Worm (Caenorhabditis elegans) whole organism, young adult: ENCODE results near the gene magu-4.

Experiments used
- F23B12.7 ChIP-seq: sonication (generic microtip); optimal IDR thresholded peaks from 2 replicates; lab custom pipeline; 2017; ENCODE audit warnings: missing genetic modification characterization, mild to moderate bottlenecking, missing compliant biosample characterization, antibody characterized with exemption, moderate library complexity; ENCODE audit not compliant: insufficient read depth
- F39B2.1 ChIP-seq: fragments of 200-800 bp; sonication (Bioruptor generic); IDR thresholded peaks from 2 replicates; pipeline ENCODE4 v1.3.6; 2022; ENCODE audit warnings: missing genetic modification reagents, missing genetic modification characterization, missing compliant biosample characterization
- F49E8.2 ChIP-seq: sonication (generic microtip); optimal IDR thresholded peaks from 3 replicates; lab custom pipeline; 2017; ENCODE audit warnings: missing genetic modification characterization, mild to moderate bottlenecking, missing compliant biosample characterization, antibody characterized with exemption, moderate library complexity; ENCODE audit not compliant: insufficient read depth
- F57C9.4 ChIP-seq: sonication (generic microtip); optimal IDR thresholded peaks from 2 replicates; lab custom pipeline; 2017; ENCODE audit warnings: mild to moderate bottlenecking, missing genetic modification characterization, missing compliant biosample characterization
- aptf-2 ChIP-seq: fragments of 200-800 bp; sonication (Bioruptor generic); conservative IDR thresholded peaks from 2 replicates; pipeline ENCODE4 v1.3.6; 2022; ENCODE audit warnings: missing genetic modification reagents, missing genetic modification characterization, missing compliant biosample characterization
- ccch-3 ChIP-seq: fragments of 200-800 bp; sonication (Bioruptor generic); optimal IDR thresholded peaks from 2 replicates; lab custom pipeline; 2018; ENCODE audit warnings: mild to moderate bottlenecking, missing genetic modification characterization, missing compliant biosample characterization
- cebp-1 ChIP-seq, 2 experiments: fragments of 200-800 bp in 1 of 2; sonication (Bioruptor generic) in 1 of 2; sonication (generic microtip) in 1 of 2; IDR thresholded peaks in 1 of 2; optimal IDR thresholded peaks in 1 of 2; 2 replicates each; pipeline versions ENCODE4 v1.3.6 to Lab custom; 2017 to 2022; ENCODE audit warnings: missing compliant biosample characterization in 2 of 2, missing genetic modification characterization in 2 of 2, mild to moderate bottlenecking in 1 of 2, missing genetic modification reagents in 1 of 2, moderate library complexity in 1 of 2
- ceh-100 ChIP-seq: fragments of 200-800 bp; sonication (Bioruptor generic); IDR thresholded peaks from 2 replicates; pipeline ENCODE4 v1.3.6; 2022; ENCODE audit warnings: missing genetic modification reagents, missing genetic modification characterization, missing compliant biosample characterization
- ceh-40 ChIP-seq: fragments of 200-800 bp; sonication (Bioruptor generic); IDR thresholded peaks from 2 replicates; pipeline ENCODE4 v1.3.6; 2022; ENCODE audit warnings: missing genetic modification characterization, missing compliant biosample characterization
- ceh-58 ChIP-seq: fragments of 200-800 bp; sonication (Bioruptor generic); IDR thresholded peaks from 2 replicates; pipeline ENCODE4 v1.3.6; 2022; ENCODE audit warnings: missing genetic modification characterization, missing compliant biosample characterization
- ceh-79 ChIP-seq: sonication (generic microtip); optimal IDR thresholded peaks from 2 replicates; lab custom pipeline; 2017; ENCODE audit warnings: mild to moderate bottlenecking, missing genetic modification characterization, missing compliant biosample characterization
- chd-7 ChIP-seq: sonication (generic microtip); optimal IDR thresholded peaks from 2 replicates; lab custom pipeline; 2016; ENCODE audit warnings: mild to moderate bottlenecking, missing genetic modification characterization, moderate library complexity, missing compliant biosample characterization
- dox-1 ChIP-seq: fragments of 200-800 bp; sonication (Bioruptor generic); IDR thresholded peaks from 2 replicates; pipeline ENCODE4 v1.3.6; 2022; ENCODE audit warnings: missing genetic modification reagents, missing genetic modification characterization, missing compliant biosample characterization
- dpl-1 ChIP-seq: fragments of 150-350 bp; optimal IDR thresholded peaks from 2 replicates; lab custom pipeline; 2014; ENCODE audit warnings: missing biosample characterization, missing genetic modification reagents, missing genetic modification characterization
- efl-1 ChIP-seq: fragments of 150-350 bp; optimal IDR thresholded peaks from 2 replicates; lab custom pipeline; 2014; ENCODE audit warnings: missing biosample characterization, missing genetic modification reagents, missing genetic modification characterization
- egl-18 ChIP-seq: fragments of 200-800 bp; sonication (Bioruptor generic); IDR thresholded peaks from 2 replicates; pipeline ENCODE4 v1.3.6; 2022; ENCODE audit warnings: missing genetic modification reagents, missing genetic modification characterization, missing compliant biosample characterization
- hlh-26 ChIP-seq: fragments of 200-800 bp; sonication (Bioruptor generic); conservative IDR thresholded peaks from 2 replicates; pipeline ENCODE4 v1.3.6; 2022; ENCODE audit warnings: missing genetic modification reagents, missing genetic modification characterization, missing compliant biosample characterization
- let-526 ChIP-seq: fragments of 200-800 bp; sonication (Bioruptor generic); IDR thresholded peaks from 2 replicates; pipeline ENCODE4 v1.3.6; 2022; ENCODE audit warnings: missing genetic modification reagents, missing genetic modification characterization, missing compliant biosample characterization
- lin-26 ChIP-seq: fragments of 200-800 bp; sonication (Bioruptor generic); IDR thresholded peaks from 2 replicates; pipeline ENCODE4 v1.3.6; 2022; ENCODE audit warnings: missing genetic modification reagents, missing genetic modification characterization, missing compliant biosample characterization
- lin-54 ChIP-seq: fragments of 200-800 bp; sonication (Bioruptor generic); optimal IDR thresholded peaks from 2 replicates; lab custom pipeline; 2018; ENCODE audit warnings: mild to moderate bottlenecking, missing genetic modification characterization, missing compliant biosample characterization
- madf-10 ChIP-seq: sonication (generic microtip); optimal IDR thresholded peaks from 2 replicates; lab custom pipeline; 2016; ENCODE audit warnings: mild to moderate bottlenecking, missing genetic modification characterization, missing compliant biosample characterization
- mel-28 ChIP-seq: sonication (generic microtip); optimal IDR thresholded peaks from 2 replicates; lab custom pipeline; 2016; ENCODE audit warnings: borderline replicate concordance, mild to moderate bottlenecking, missing genetic modification characterization, missing compliant biosample characterization
- nhr-90 ChIP-seq: sonication (generic microtip); optimal IDR thresholded peaks from 2 replicates; lab custom pipeline; 2016; ENCODE audit warnings: missing genotype, mild to moderate bottlenecking, missing genetic modification characterization, missing compliant biosample characterization
- pha-4 ChIP-seq: fragments of 150-350 bp; sonication (generic microtip); optimal IDR thresholded peaks from 2 replicates; lab custom pipeline; 2014; ENCODE audit warnings: missing biosample characterization, missing genetic modification reagents, missing genetic modification characterization
- sdz-38 ChIP-seq: sonication (generic microtip); optimal IDR thresholded peaks from 2 replicates; lab custom pipeline; 2016; ENCODE audit warnings: missing genotype, missing genetic modification characterization, missing compliant biosample characterization
- snpc-4 ChIP-seq, 5 experiments: fragments of 150-350 bp in 1 of 5; sonication (generic microtip) in 4 of 5; optimal IDR thresholded peaks; 2 replicates each; lab custom pipeline; 2014 to 2018; ENCODE audit warnings: missing genetic modification characterization in 5 of 5, missing biosample characterization in 3 of 5, antibody characterized with exemption in 2 of 5, mild to moderate bottlenecking in 2 of 5, missing compliant biosample characterization in 2 of 5, missing genotype in 2 of 5, moderate library complexity in 2 of 5, missing genetic modification reagents in 1 of 5
- somi-1 ChIP-seq: fragments of 200-800 bp; sonication (Bioruptor generic); optimal IDR thresholded peaks from 2 replicates; lab custom pipeline; 2018; ENCODE audit warnings: mild to moderate bottlenecking, missing genetic modification characterization, missing compliant biosample characterization
- sptf-2 ChIP-seq: fragments of 200-800 bp; sonication (Bioruptor generic); optimal IDR thresholded peaks from 2 replicates; lab custom pipeline; 2018; ENCODE audit warnings: mild to moderate bottlenecking, missing genetic modification characterization, missing compliant biosample characterization
- tbp1 ChIP-seq: fragments of 200-800 bp; sonication (Bioruptor generic); optimal IDR thresholded peaks from 2 replicates; lab custom pipeline; 2018; ENCODE audit warnings: mild to moderate bottlenecking, missing genetic modification characterization, missing compliant biosample characterization
- tbx-9 ChIP-seq: sonication (generic microtip); optimal IDR thresholded peaks from 2 replicates; lab custom pipeline; 2016; ENCODE audit warnings: borderline replicate concordance, missing genetic modification characterization, inconsistent platforms, missing compliant biosample characterization
- tlf-1 ChIP-seq: fragments of 200-800 bp; sonication (Bioruptor generic); optimal IDR thresholded peaks from 2 replicates; lab custom pipeline; 2018; ENCODE audit warnings: mild to moderate bottlenecking, missing genetic modification characterization, missing compliant biosample characterization
- unc-130 ChIP-seq: sonication (generic microtip); optimal IDR thresholded peaks from 2 replicates; lab custom pipeline; 2016; ENCODE audit warnings: missing genetic modification reagents, missing genetic modification characterization, missing compliant biosample characterization
- unc-62 ChIP-seq: fragments of 150-350 bp; optimal IDR thresholded peaks from 2 replicates; lab custom pipeline; 2014; ENCODE audit warnings: missing biosample characterization, missing genetic modification reagents, missing genetic modification characterization
- ztf-26 ChIP-seq: sonication (generic microtip); optimal IDR thresholded peaks from 2 replicates; lab custom pipeline; 2017; ENCODE audit warnings: missing genetic modification characterization, missing compliant biosample characterization
- ztf-3 ChIP-seq: fragments of 200-800 bp; sonication (Bioruptor generic); optimal IDR thresholded peaks from 2 replicates; lab custom pipeline; 2018; ENCODE audit warnings: mild to moderate bottlenecking, missing genetic modification characterization, missing compliant biosample characterization

magu-4 gene

DNA sequence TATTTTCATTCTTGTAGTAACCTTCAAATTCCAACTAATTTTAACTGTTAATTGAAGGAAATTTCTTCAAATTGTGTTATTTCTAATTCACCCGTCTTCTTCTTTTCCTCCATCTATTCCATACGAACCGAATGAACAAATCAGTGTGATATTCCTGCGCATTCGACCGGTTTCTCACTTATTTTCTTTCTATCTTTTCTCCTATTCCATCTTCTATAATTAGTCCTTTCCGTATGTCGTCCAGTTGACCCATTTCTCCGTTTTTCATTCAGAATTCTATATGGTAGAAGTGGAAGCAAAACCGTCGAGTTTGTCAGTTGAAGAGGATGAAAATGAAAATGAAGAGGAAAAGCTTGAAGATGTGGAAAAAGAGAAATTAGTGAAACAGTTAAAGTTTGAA is at the start of gene magu-4:
Gene magu-4 (plus strand): TSS at position 218 of the 400 bp plus-strand sequence.
- TF ChIP-seq F49E8.2: no peak
- TF ChIP-seq tlf-1 (GFP tag; lab: Kevin White, UChicago): no peak
- TF ChIP-seq ceh-40 (GFP tag; lab: Robert Waterston, UW): no peak
- TF ChIP-seq dpl-1 (GFP tag; lab: Kevin White, UChicago): no peak
- TF ChIP-seq tbp1 (GFP tag; lab: Kevin White, UChicago): no peak
- no peak for TF ChIP-seq lin-54
- no peak for TF ChIP-seq sptf-2 (GFP tag; lab: Kevin White, UChicago)
- no peak for TF ChIP-seq pha-4 (tag; lab: Kevin White, UChicago)
- TF ChIP-seq, all 124 proteins: peak for 0

DNA sequence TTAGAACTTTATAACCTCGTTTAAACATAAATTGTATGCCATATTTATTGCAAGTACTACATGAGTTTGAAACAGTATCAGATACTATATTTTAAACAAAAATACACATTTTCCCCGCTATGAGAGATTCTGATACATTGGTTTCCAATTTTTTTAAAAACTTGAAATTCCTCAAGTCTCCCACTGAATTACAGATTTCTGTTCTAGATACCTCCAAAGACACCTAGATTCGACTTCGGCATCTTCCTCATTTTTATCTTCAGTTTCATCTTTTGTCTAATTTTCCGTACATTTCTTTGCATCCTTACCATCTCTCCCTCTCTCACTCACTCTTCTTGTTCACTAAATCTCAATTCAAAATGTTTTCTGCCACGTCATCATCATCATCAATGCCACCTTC is 45.6 kb upstream of the magu-4 start, which contains the start of gene T13H10.2:
Gene T13H10.2 (plus strand): TSS at position 301 of the 400 bp plus-strand sequence.
- TF ChIP-seq dox-1 (GFP tag; lab: Robert Waterston, UW): no peak
- no peak for TF ChIP-seq cebp-1 (GFP tag; IDR thresholded peaks at IDR 0.05; lab: Robert Waterston, UW)
- no peak for TF ChIP-seq cebp-1 (tag; optimal IDR thresholded peaks at IDR 0.05; lab: Kevin White, UChicago)
- no peak for TF ChIP-seq efl-1 (GFP tag; lab: Kevin White, UChicago)

DNA sequence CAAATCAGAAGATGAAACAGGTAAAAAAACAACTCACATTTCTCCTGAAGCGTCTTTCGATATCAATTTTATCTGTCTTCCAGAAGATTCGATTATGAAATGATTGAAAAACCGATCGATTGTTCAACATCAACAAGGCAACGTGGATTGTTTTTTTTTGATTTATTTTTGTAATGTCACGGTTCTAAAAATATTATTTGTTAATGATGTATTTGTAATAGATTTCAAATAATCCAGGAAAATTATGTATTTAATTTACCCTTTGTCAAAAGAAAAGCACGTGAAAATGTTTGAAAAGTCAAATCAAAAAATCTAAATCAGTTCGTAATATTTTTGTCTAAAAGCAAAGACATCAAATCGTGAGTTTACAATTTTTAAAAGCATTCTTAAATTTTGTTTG is 40.5 kb upstream of the magu-4 start, which contains the start of the genes kin-5 and C47E12.11:
Gene kin-5 (minus strand): TSS at position 101 of the 400 bp plus-strand sequence.
Gene C47E12.11 (plus strand): TSS at position 320 of the 400 bp plus-strand sequence.
- TF ChIP-seq ceh-100: no peak
- TF ChIP-seq tbx-9 (tag; lab: Kevin White, UChicago): no peak
- TF ChIP-seq ztf-3 (GFP tag; lab: Kevin White, UChicago): no peak
- TF ChIP-seq F23B12.7 (tag; lab: Kevin White, UChicago): no peak
- TF ChIP-seq ceh-58 (GFP tag; lab: Robert Waterston, UW): no peak

DNA sequence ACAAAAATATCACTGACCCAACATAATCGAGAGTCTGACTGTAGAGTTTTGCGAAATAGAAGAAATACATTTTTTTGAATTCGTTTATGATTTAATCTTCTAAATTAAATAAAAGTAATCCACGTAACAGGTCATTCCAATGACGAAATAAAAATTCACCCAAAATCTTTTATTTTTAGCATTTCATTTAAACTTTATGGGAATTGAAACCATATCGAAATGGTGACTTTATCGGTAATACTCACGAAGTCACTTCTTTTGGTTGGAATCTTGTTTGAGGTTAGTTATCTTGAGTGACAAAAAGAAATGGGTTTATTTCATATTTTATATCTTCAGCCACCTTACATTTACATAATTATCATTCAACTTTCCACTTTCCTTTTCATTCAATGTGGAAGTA is 36.9 kb upstream of the magu-4 start, which contains the start of the genes C47E12.12 and C47E12.10:
Gene C47E12.12 (minus strand): TSS at position 101 of the 400 bp plus-strand sequence.
Gene C47E12.10 (plus strand): TSS at position 172 of the 400 bp plus-strand sequence.
- TF ChIP-seq snpc-4 (GFP tag; optimal IDR thresholded peaks at IDR 0.05; lab: Kevin White, UChicago): no peak
- no peak for TF ChIP-seq snpc-4 (tag; optimal IDR thresholded peaks at IDR 0.05; lab: Kevin White, UChicago)
- TF ChIP-seq egl-18 (GFP tag; lab: Robert Waterston, UW): no peak
- TF ChIP-seq let-526 (GFP tag; lab: Robert Waterston, UW): no peak
- no peak for TF ChIP-seq aptf-2 (GFP tag; lab: Robert Waterston, UW)
- TF ChIP-seq madf-10 (tag; lab: Kevin White, UChicago): no peak
- TF ChIP-seq ztf-3 (GFP tag; lab: Kevin White, UChicago): no peak
- no peak for TF ChIP-seq nhr-90 (tag; lab: Kevin White, UChicago)
- TF ChIP-seq F39B2.1: no peak
- no peak for TF ChIP-seq unc-130 (GFP tag; lab: Kevin White, UChicago)
- no peak for TF ChIP-seq sdz-38 (tag; lab: Kevin White, UChicago)
- TF ChIP-seq unc-62 (GFP tag; lab: Kevin White, UChicago): no peak

DNA sequence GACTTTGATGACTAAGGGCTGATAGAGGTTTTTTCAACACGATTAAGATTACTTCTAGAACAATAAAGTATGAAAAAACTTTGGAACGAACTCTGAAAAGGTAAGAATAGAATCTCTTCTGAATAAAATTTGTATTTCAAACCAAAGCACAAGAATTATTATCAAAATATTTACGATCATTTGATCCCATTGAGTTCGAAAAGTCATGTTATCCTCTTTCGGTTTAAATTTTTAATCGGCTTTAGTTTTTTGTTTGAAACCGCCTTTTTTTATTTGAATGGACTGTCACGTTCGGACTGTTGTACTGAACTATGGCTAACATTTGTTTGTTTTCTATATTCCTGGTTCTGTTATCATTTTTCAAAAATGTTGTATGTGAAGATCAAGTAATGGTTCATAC is 35.2 kb upstream of the magu-4 start, which contains the start of gene C47E12.9:
Gene C47E12.9 (plus strand): TSS at position 301 of the 400 bp plus-strand sequence.
- TF ChIP-seq ztf-26: no peak
- TF ChIP-seq somi-1 (GFP tag; lab: Kevin White, UChicago): no peak
- TF ChIP-seq mel-28 (tag; lab: Kevin White, UChicago): no peak
- TF ChIP-seq ceh-100: no peak
- TF ChIP-seq F57C9.4 (tag; lab: Kevin White, UChicago): no peak
- no peak for TF ChIP-seq tbx-9 (tag; lab: Kevin White, UChicago)
- no peak for TF ChIP-seq chd-7 (tag; lab: Kevin White, UChicago)
- no peak for TF ChIP-seq F49E8.2
- no peak for TF ChIP-seq hlh-26 (GFP tag; lab: Robert Waterston, UW)
- TF ChIP-seq ceh-58 (GFP tag; lab: Robert Waterston, UW): no peak
- TF ChIP-seq lin-26 (GFP tag; lab: Robert Waterston, UW): no peak
- no peak for TF ChIP-seq ccch-3 (GFP tag; lab: Kevin White, UChicago)
- no peak for TF ChIP-seq ceh-79 (tag; lab: Kevin White, UChicago)
